Worm (Caenorhabditis elegans) whole organism, L4 larva: Measurements from ENCODE around the gene Y54F10AM.11.

Experiments
- F10B5.3 ChIP-seq: sonication (generic microtip); optimal IDR thresholded peaks from 2 replicates; lab custom pipeline; 2016; ENCODE audit warnings: mild to moderate bottlenecking, missing genetic modification characterization, missing compliant biosample characterization
- F37D6.2 ChIP-seq: sonication (generic microtip); optimal IDR thresholded peaks from 2 replicates; lab custom pipeline; 2016; ENCODE audit warnings: mild to moderate bottlenecking, missing genetic modification characterization, missing compliant biosample characterization
- R02D3.7 ChIP-seq: fragments of 150-350 bp; sonication (generic microtip); optimal IDR thresholded peaks from 3 replicates; lab custom pipeline; 2014; ENCODE audit warnings: missing biosample characterization, missing genetic modification characterization
- T26A8.4 ChIP-seq: fragments of 200-800 bp; sonication (Bioruptor generic); IDR thresholded peaks from 2 replicates; pipeline ENCODE4 v1.3.6; 2022; ENCODE audit warnings: missing genetic modification characterization, missing compliant biosample characterization
- ZK337.2 ChIP-seq: fragments of 200-800 bp; sonication (Bioruptor generic); IDR thresholded peaks from 2 replicates; pipeline ENCODE4 v1.3.6; 2022; ENCODE audit warnings: missing genetic modification reagents, missing genetic modification characterization, missing compliant biosample characterization
- ZK546.5 ChIP-seq, 2 experiments: sonication (generic microtip); optimal IDR thresholded peaks; 2 replicates each; lab custom pipeline; 2017; ENCODE audit warnings: missing biosample characterization in 2 of 2, missing genetic modification characterization in 2 of 2
- aha-1 ChIP-seq: fragments of 150-350 bp; peaks from one replicate; lab custom pipeline; 2014; ENCODE audit warnings: missing biosample characterization, missing genetic modification characterization
- ama-1 ChIP-seq: fragments of 150-350 bp; optimal IDR thresholded peaks from 2 replicates; lab custom pipeline; 2014; ENCODE audit warnings: inconsistent platforms, mixed read lengths
- arid-1 ChIP-seq: fragments of 200-800 bp; sonication (Bioruptor generic); conservative IDR thresholded peaks from 2 replicates; pipeline ENCODE4 v1.3.6; 2022; ENCODE audit warnings: missing genetic modification reagents, missing genetic modification characterization, missing compliant biosample characterization
- attf-4 ChIP-seq: sonication (generic microtip); optimal IDR thresholded peaks from 3 replicates; lab custom pipeline; 2017; ENCODE audit warnings: missing biosample characterization, missing genetic modification characterization
- ceh-20 ChIP-seq: fragments of 200-800 bp; sonication (Bioruptor generic); IDR thresholded peaks from 2 replicates; pipeline ENCODE4 v1.3.6; 2022; ENCODE audit warnings: missing genetic modification reagents, missing genetic modification characterization, missing compliant biosample characterization
- ceh-44 ChIP-seq: fragments of 200-800 bp; sonication (Bioruptor generic); IDR thresholded peaks from 2 replicates; pipeline ENCODE4 v1.3.6; 2022; ENCODE audit warnings: missing genetic modification reagents, missing genetic modification characterization, missing compliant biosample characterization
- daf-16 ChIP-seq, 3 experiments: sonication (generic microtip); optimal IDR thresholded peaks; 2 replicates each; lab custom pipeline; 2016 to 2017; ENCODE audit warnings: missing genetic modification characterization in 3 of 3, missing genetic modification reagents in 3 of 3, mild to moderate bottlenecking in 2 of 3, missing compliant biosample characterization in 2 of 3, missing biosample characterization in 1 of 3, moderate library complexity in 1 of 3
- daf-8 ChIP-seq: fragments of 200-800 bp; sonication (Bioruptor generic); IDR thresholded peaks from 2 replicates; pipeline ENCODE4 v1.3.6; 2022; ENCODE audit warnings: missing genetic modification characterization, missing compliant biosample characterization
- dmd-8 ChIP-seq: fragments of 200-800 bp; sonication (Bioruptor generic); IDR thresholded peaks from 2 replicates; pipeline ENCODE4 v1.3.6; 2022; ENCODE audit warnings: missing genetic modification characterization, missing compliant biosample characterization
- dmd-9 ChIP-seq: fragments of 200-800 bp; sonication (Bioruptor generic); IDR thresholded peaks from 2 replicates; pipeline ENCODE4 v1.3.6; 2022; ENCODE audit warnings: missing genetic modification reagents, missing genetic modification characterization, missing compliant biosample characterization
- dpl-1 ChIP-seq: fragments of 150-350 bp; optimal IDR thresholded peaks from 2 replicates; lab custom pipeline; 2014; ENCODE audit warnings: missing biosample characterization, missing genetic modification reagents, missing genetic modification characterization
- duxl-1 ChIP-seq: sonication (generic microtip); optimal IDR thresholded peaks from 2 replicates; lab custom pipeline; 2016; ENCODE audit warnings: mild to moderate bottlenecking, missing genetic modification characterization, moderate library complexity, missing compliant biosample characterization; ENCODE audit not compliant: poor library complexity
- fkh-10 ChIP-seq: fragments of 150-350 bp; optimal IDR thresholded peaks from 2 replicates; lab custom pipeline; 2014; ENCODE audit warnings: missing biosample characterization, missing genetic modification reagents, missing genetic modification characterization
- gei-8 ChIP-seq: fragments of 200-800 bp; sonication (Bioruptor generic); optimal IDR thresholded peaks from 2 replicates; lab custom pipeline; 2018; ENCODE audit warnings: mild to moderate bottlenecking, missing genetic modification characterization, missing compliant biosample characterization
- hif-1 ChIP-seq, 2 experiments: sonication (generic microtip); optimal IDR thresholded peaks; 2 replicates each; lab custom pipeline; 2016 to 2017; ENCODE audit warnings: missing compliant biosample characterization in 2 of 2, missing genetic modification characterization in 2 of 2, missing genetic modification reagents in 2 of 2, missing genotype in 2 of 2, mild to moderate bottlenecking in 1 of 2
- hmg-1.1 ChIP-seq: fragments of 200-800 bp; sonication (Bioruptor generic); IDR thresholded peaks from 2 replicates; pipeline ENCODE4 v1.3.6; 2022; ENCODE audit warnings: missing genetic modification reagents, missing genetic modification characterization, missing compliant biosample characterization
- lin-1 ChIP-seq: fragments of 200-800 bp; sonication (Bioruptor generic); IDR thresholded peaks from 2 replicates; pipeline ENCODE4 v1.3.6; 2022; ENCODE audit warnings: missing genetic modification reagents, missing genetic modification characterization, missing compliant biosample characterization
- lin-39 ChIP-seq: fragments of 150-350 bp; optimal IDR thresholded peaks from 2 replicates; lab custom pipeline; 2014; ENCODE audit warnings: missing biosample characterization, missing genetic modification reagents, missing genetic modification characterization
- madf-5 ChIP-seq, 2 experiments: fragments of 200-800 bp; sonication (Bioruptor generic); IDR thresholded peaks; 2 replicates each; pipeline ENCODE4 v1.3.6; 2022; ENCODE audit warnings: missing compliant biosample characterization in 2 of 2, missing genetic modification characterization in 2 of 2
- mdl-1 ChIP-seq, 2 experiments: fragments of 150-350 bp in 1 of 2; sonication (generic microtip) in 1 of 2; optimal IDR thresholded peaks; 2 replicates each; lab custom pipeline; 2014 to 2017; ENCODE audit warnings: missing biosample characterization in 2 of 2, missing genetic modification characterization in 2 of 2
- mdt-29 ChIP-seq: fragments of 200-800 bp; sonication (Bioruptor generic); IDR thresholded peaks from 2 replicates; pipeline ENCODE4 v1.3.6; 2022; ENCODE audit warnings: missing genetic modification reagents, missing genetic modification characterization, missing compliant biosample characterization
- mep-1 ChIP-seq: fragments of 150-350 bp; sonication (generic microtip); optimal IDR thresholded peaks from 3 replicates; lab custom pipeline; 2014; ENCODE audit warnings: missing biosample characterization, missing genetic modification characterization
- mxl-3 ChIP-seq: fragments of 200-800 bp; sonication (Bioruptor generic); optimal IDR thresholded peaks from 2 replicates; lab custom pipeline; 2018; ENCODE audit warnings: mild to moderate bottlenecking, missing genetic modification characterization, missing compliant biosample characterization
- nhr-102 ChIP-seq: sonication (generic microtip); optimal IDR thresholded peaks from 2 replicates; lab custom pipeline; 2016; ENCODE audit warnings: mild to moderate bottlenecking, missing genetic modification characterization, moderate library complexity, missing compliant biosample characterization
- nhr-11 ChIP-seq: fragments of 150-350 bp; optimal IDR thresholded peaks from 2 replicates; lab custom pipeline; 2014; ENCODE audit warnings: missing biosample characterization, missing genetic modification characterization
- nhr-237 ChIP-seq: sonication (generic microtip); optimal IDR thresholded peaks from 2 replicates; lab custom pipeline; 2017; ENCODE audit warnings: missing biosample characterization, missing genetic modification characterization
- nhr-25 ChIP-seq: sonication (generic microtip); optimal IDR thresholded peaks from 2 replicates; lab custom pipeline; 2017; ENCODE audit warnings: missing genetic modification characterization, mild to moderate bottlenecking, missing compliant biosample characterization, antibody characterized with exemption, moderate library complexity, borderline replicate concordance; ENCODE audit not compliant: insufficient read depth
- nhr-28 ChIP-seq: fragments of 150-350 bp; optimal IDR thresholded peaks from 2 replicates; lab custom pipeline; 2014; ENCODE audit warnings: missing biosample characterization, missing genetic modification characterization
- nhr-41 ChIP-seq: fragments of 200-800 bp; sonication (Bioruptor generic); IDR thresholded peaks from 2 replicates; pipeline ENCODE4 v1.3.6; 2022; ENCODE audit warnings: missing genetic modification reagents, missing genetic modification characterization, missing compliant biosample characterization
- nhr-6 ChIP-seq: fragments of 150-350 bp; optimal IDR thresholded peaks from 2 replicates; lab custom pipeline; 2014; ENCODE audit warnings: missing biosample characterization, missing genetic modification characterization
- nhr-76 ChIP-seq: fragments of 150-350 bp; optimal IDR thresholded peaks from 2 replicates; lab custom pipeline; 2014; ENCODE audit warnings: missing biosample characterization, missing genetic modification characterization
- php-3 ChIP-seq: fragments of 200-800 bp; sonication (Bioruptor generic); IDR thresholded peaks from 2 replicates; pipeline ENCODE4 v1.3.6; 2022; ENCODE audit warnings: missing genetic modification reagents, missing genetic modification characterization, missing compliant biosample characterization
- pqm-1 ChIP-seq: sonication (generic microtip); optimal IDR thresholded peaks from 2 replicates; lab custom pipeline; 2017; ENCODE audit warnings: missing biosample characterization, missing genetic modification characterization
- sdz-12 ChIP-seq: fragments of 200-800 bp; sonication (Bioruptor generic); optimal IDR thresholded peaks from 2 replicates; lab custom pipeline; 2018; ENCODE audit warnings: mild to moderate bottlenecking, missing genetic modification characterization, missing compliant biosample characterization
- skn-1 ChIP-seq: fragments of 150-350 bp; optimal IDR thresholded peaks from 2 replicates; lab custom pipeline; 2014; ENCODE audit warnings: missing biosample characterization, missing genetic modification characterization
- snpc-1.2 ChIP-seq: fragments of 200-800 bp; sonication (Bioruptor generic); IDR thresholded peaks from 2 replicates; pipeline ENCODE4 v1.3.6; 2022; ENCODE audit warnings: missing genetic modification reagents, missing genetic modification characterization, missing compliant biosample characterization
- spr-1 ChIP-seq: sonication (generic microtip); optimal IDR thresholded peaks from 2 replicates; lab custom pipeline; 2016; ENCODE audit warnings: mild to moderate bottlenecking, missing genetic modification characterization, missing compliant biosample characterization
- spr-3 ChIP-seq: fragments of 200-800 bp; sonication (Bioruptor generic); optimal IDR thresholded peaks from 2 replicates; lab custom pipeline; 2018; ENCODE audit warnings: mild to moderate bottlenecking, missing genetic modification characterization, missing compliant biosample characterization
- tag-97 ChIP-seq: fragments of 200-800 bp; sonication (Bioruptor generic); IDR thresholded peaks from 2 replicates; pipeline ENCODE4 v1.3.6; 2022; ENCODE audit warnings: missing genetic modification characterization, missing compliant biosample characterization
- tra-1 ChIP-seq: fragments of 200-800 bp; sonication (Bioruptor generic); IDR thresholded peaks from 2 replicates; pipeline ENCODE4 v1.3.6; 2022; ENCODE audit warnings: missing genetic modification reagents, missing genetic modification characterization, missing compliant biosample characterization
- unc-62 ChIP-seq, 3 experiments: fragments of 150-350 bp in 1 of 3; sonication (generic microtip); optimal IDR thresholded peaks in 2 of 3; peaks in 1 of 3; 1 replicate in 1 of 3; 2 replicates in 2 of 3; lab custom pipeline; 2014 to 2017; ENCODE audit warnings: missing biosample characterization in 3 of 3, missing genetic modification characterization in 3 of 3, missing genetic modification reagents in 3 of 3, missing genotype in 1 of 3
- vab-7 ChIP-seq: fragments of 200-800 bp; sonication (Bioruptor generic); IDR thresholded peaks from 2 replicates; pipeline ENCODE4 v1.3.6; 2022; ENCODE audit warnings: missing genetic modification reagents, missing genetic modification characterization, missing compliant biosample characterization
- zfp-2 ChIP-seq: sonication (generic microtip); optimal IDR thresholded peaks from 2 replicates; lab custom pipeline; 2016; ENCODE audit warnings: mild to moderate bottlenecking, missing genetic modification characterization, missing compliant biosample characterization
- ztf-7 ChIP-seq: fragments of 150-350 bp; optimal IDR thresholded peaks from 2 replicates; lab custom pipeline; 2014; ENCODE audit warnings: missing biosample characterization, missing genetic modification characterization

Y54F10AM.11 gene

ce11 chrIII:2528621-2529113, 35.1 kb downstream of the Y54F10AM.11 start, which contains the start of the genes Y54F10AM.15, rbc-2 and ndua-8:
Y54F10AM.15 (minus strand) TSS chrIII:2528679.
rbc-2 (minus strand) TSS chrIII:2528689.
ndua-8 (plus strand) TSS chrIII:2529063.
- TF ChIP-seq madf-5 (GFP tag; IDR thresholded peaks at IDR 0.05; lab: Robert Waterston, UW) = no peak
- peak; percentile 97 for TF ChIP-seq aha-1
- peak; percentile 90 for TF ChIP-seq T26A8.4
- TF ChIP-seq lin-1 (GFP tag; lab: Robert Waterston, UW) = no peak
- peak; percentile 46 for TF ChIP-seq nhr-28
- TF ChIP-seq mdl-1 (tag; optimal IDR thresholded peaks at IDR 0.05; lab: Kevin White, UChicago) = peak; percentile 28 to 68
- 0 out of 2 replicates have a peak, but pooled peaks have one; percentile 34 for TF ChIP-seq snpc-1.2 (GFP tag; lab: Robert Waterston, UW)
- no peak; the same call in 1 of the 2 replicates for TF ChIP-seq arid-1 (GFP tag; lab: Robert Waterston, UW)
- no peak for TF ChIP-seq lin-39 (tag; lab: Kevin White, UChicago)
- peak; percentile 71; the same call in 1 of the 2 replicates for TF ChIP-seq dmd-9
- TF ChIP-seq nhr-237 (tag; lab: Kevin White, UChicago) = no peak
- TF ChIP-seq sdz-12 (GFP tag; lab: Kevin White, UChicago) = no peak
- TF ChIP-seq tra-1 (GFP tag; lab: Robert Waterston, UW) = no peak
- TF ChIP-seq daf-8 = no peak
- peak; percentile 58; the same call in 1 of the 2 replicates for TF ChIP-seq ceh-20 (GFP tag; lab: Robert Waterston, UW)
- no peak for TF ChIP-seq dmd-8 (GFP tag; lab: Robert Waterston, UW)
- TF ChIP-seq hif-1 (tag; optimal IDR thresholded peaks at IDR 0.05; lab: Kevin White, UChicago) = peak in 1 of 2 experiments; percentile 70
- peak; percentile 98 for TF ChIP-seq mep-1 (tag; lab: Kevin White, UChicago)
- peak; percentile 20 for TF ChIP-seq F10B5.3
- TF ChIP-seq nhr-76 (tag; lab: Kevin White, UChicago) = no peak
- TF ChIP-seq R02D3.7 (tag; lab: Kevin White, UChicago) = peak; percentile 99
- TF ChIP-seq ama-1 (lab: Kevin White, UChicago) = peak; percentile 23
- TF ChIP-seq nhr-41 (GFP tag; lab: Robert Waterston, UW) = no peak
- peak; percentile 6 to 59 for TF ChIP-seq unc-62 (GFP tag; optimal IDR thresholded peaks at IDR 0.05 in 1 of 2; lab: Kevin White, UChicago)
- no peak for TF ChIP-seq unc-62 (tag; optimal IDR thresholded peaks at IDR 0.05; lab: Kevin White, UChicago)
- TF ChIP-seq php-3 = 0 out of 2 replicates have a peak, but pooled peaks have one; percentile 33
- peak; percentile 25 for TF ChIP-seq pqm-1 (tag; lab: Kevin White, UChicago)
- peak; percentile 87 for TF ChIP-seq dpl-1 (GFP tag; lab: Kevin White, UChicago)
- no peak for TF ChIP-seq attf-4 (tag; lab: Kevin White, UChicago)
- TF ChIP-seq zfp-2 = peak; percentile 84
- peak; percentile 23 for TF ChIP-seq spr-3
- TF ChIP-seq mxl-3 = no peak
- peak; percentile 85 for TF ChIP-seq hmg-1.1 (GFP tag; lab: Robert Waterston, UW)
- TF ChIP-seq nhr-11 (tag; lab: Kevin White, UChicago) = peak; percentile 78
- TF ChIP-seq skn-1 (tag; lab: Kevin White, UChicago) = no peak
- 0 out of 2 replicates have a peak, but pooled peaks have one; percentile 37 for TF ChIP-seq ceh-44 (GFP tag; lab: Robert Waterston, UW)
- TF ChIP-seq ZK546.5 (tag; optimal IDR thresholded peaks at IDR 0.05; lab: Kevin White, UChicago) = peak in 1 of 2 experiments; percentile 64
- no peak for TF ChIP-seq gei-8 (GFP tag; lab: Kevin White, UChicago)
- peak; percentile 68 for TF ChIP-seq ztf-7 (tag; lab: Kevin White, UChicago)
- 0 out of 2 replicates have a peak, but pooled peaks have one; percentile 26 for TF ChIP-seq mdt-29 (GFP tag; lab: Robert Waterston, UW)
- TF ChIP-seq nhr-102 (tag; lab: Kevin White, UChicago) = peak; percentile 64
- TF ChIP-seq fkh-10 (GFP tag; lab: Kevin White, UChicago) = peak; percentile 92
- peak; percentile 75 for TF ChIP-seq nhr-25
- TF ChIP-seq F37D6.2 = peak; percentile 67
- 0 out of 2 replicates have a peak, but pooled peaks have one; percentile 18 for TF ChIP-seq vab-7 (GFP tag; lab: Robert Waterston, UW)
- TF ChIP-seq spr-1 = peak; percentile 37
- TF ChIP-seq ZK337.2 (GFP tag; lab: Robert Waterston, UW) = no peak
- peak in 1 of 2 experiments; percentile 32 for TF ChIP-seq daf-16 (GFP tag; optimal IDR thresholded peaks at IDR 0.05; lab: Kevin White, UChicago)
- peak; percentile 67 for TF ChIP-seq daf-16 (tag; optimal IDR thresholded peaks at IDR 0.05; lab: Kevin White, UChicago)
- no peak for TF ChIP-seq duxl-1 (tag; lab: Kevin White, UChicago)
- no peak for TF ChIP-seq tag-97
- TF ChIP-seq nhr-6 (tag; lab: Kevin White, UChicago) = peak; percentile 72
